Fruit fly (Drosophila melanogaster): ENCODE results near the gene Graf.
A peak's percentile ranks its signal among the peaks of the same experiment; 100 is the strongest.

Graf gene

DNA sequence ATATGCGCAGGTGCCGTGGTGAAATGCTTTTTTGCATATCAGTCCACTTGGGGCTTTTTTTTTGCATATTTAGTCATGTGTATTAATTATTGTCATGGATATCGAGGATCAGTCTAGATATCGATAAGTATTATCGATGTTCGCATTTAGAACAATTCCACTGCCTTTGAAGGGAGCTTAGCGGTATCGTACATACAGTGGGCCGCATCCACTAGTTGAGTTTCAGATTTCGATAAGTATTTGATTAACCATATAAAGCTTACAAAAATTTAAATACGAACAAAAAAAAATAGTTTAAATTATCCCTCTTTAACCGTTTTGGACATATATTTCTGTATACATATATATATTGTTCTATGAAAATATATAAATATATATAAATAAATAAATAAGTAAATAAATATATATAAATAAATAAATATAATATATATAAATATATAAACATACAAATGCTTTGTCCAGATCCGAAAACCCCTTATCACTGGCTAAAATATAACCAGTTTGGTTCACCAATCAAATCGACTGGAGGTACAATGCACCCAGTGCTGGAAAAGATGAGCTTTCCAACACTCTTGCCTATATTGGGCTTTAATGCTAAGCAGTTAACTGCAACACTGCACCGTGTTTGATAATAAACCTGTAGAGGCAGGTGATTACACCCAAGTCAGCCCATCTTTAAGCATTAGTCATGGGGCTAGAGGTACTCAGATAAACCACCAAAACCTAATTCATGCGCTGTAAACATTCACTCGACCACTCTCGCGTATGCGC, 42.5 kb upstream of the Graf start (continued):
- TF ChIP-seq kah (GFP tag; optimal IDR thresholded peaks at IDR 0.05) = no peak
- no peak for TF ChIP-seq CG15696 (tag; optimal IDR thresholded peaks at IDR 0.05)
- no peak for TF ChIP-seq TFAM (GFP tag; optimal IDR thresholded peaks at IDR 0.05)
- peak; percentile 24 for TF ChIP-seq unpg (GFP tag; optimal IDR thresholded peaks at IDR 0.05)
- peak; percentile 76 for TF ChIP-seq CG7357 (GFP tag; IDR thresholded peaks at IDR 0.05)
- no peak for TF ChIP-seq fru (optimal IDR thresholded peaks at IDR 0.05)
- 0 out of 2 replicates have a peak, but pooled peaks have one; percentile 3 for TF ChIP-seq ranshi (GFP tag; IDR thresholded peaks at IDR 0.05)
- peak; percentile 53 for TF ChIP-seq CG17802 (tag; optimal IDR thresholded peaks at IDR 0.05)
- peak; percentile 70 for TF ChIP-seq inv (GFP tag; IDR thresholded peaks at IDR 0.05; ENCODE audit: partially characterized antibody)
- TF ChIP-seq ham (GFP tag; IDR thresholded peaks at IDR 0.05) = no peak
- TF ChIP-seq pita (GFP tag; optimal IDR thresholded peaks at IDR 0.05) = no peak
- peak; percentile 74 for TF ChIP-seq bbx (GFP tag; IDR thresholded peaks at IDR 0.05; ENCODE audit: partially characterized antibody)
- TF ChIP-seq tup (GFP tag; optimal IDR thresholded peaks at IDR 0.05) = no peak
- no peak for TF ChIP-seq B-H1 (GFP tag; IDR thresholded peaks at IDR 0.05)
- no peak for TF ChIP-seq wor (GFP tag; IDR thresholded peaks at IDR 0.05)
- TF ChIP-seq mld (GFP tag; IDR thresholded peaks at IDR 0.05; ENCODE audit: partially characterized antibody) = 0 out of 3 replicates have a peak, but pooled peaks have one; percentile 37
- TF ChIP-seq MBD-R2 (GFP tag; IDR thresholded peaks at IDR 0.05) = peak; percentile 44
- TF ChIP-seq Xbp1 (GFP tag; optimal IDR thresholded peaks at IDR 0.05) = no peak
- no peak for TF ChIP-seq CG3847 (GFP tag; IDR thresholded peaks at IDR 0.05)
- TF ChIP-seq Fer3 (tag; optimal IDR thresholded peaks at IDR 0.05) = peak; percentile 7
- peak; percentile 84 for TF ChIP-seq CG34224 (GFP tag; IDR thresholded peaks at IDR 0.05; ENCODE audit: partially characterized antibody)
- TF ChIP-seq stwl (tag; optimal IDR thresholded peaks at IDR 0.05) = peak; percentile 42
- TF ChIP-seq CG5180 (GFP tag; optimal IDR thresholded peaks at IDR 0.05) = no peak
- TF ChIP-seq slou (GFP tag; optimal IDR thresholded peaks at IDR 0.05) = no peak
- TF ChIP-seq wek (GFP tag; optimal IDR thresholded peaks at IDR 0.05) = no peak
- no peak for TF ChIP-seq CG2889 (GFP tag; IDR thresholded peaks at IDR 0.05)
- TF ChIP-seq bsh (GFP tag; optimal IDR thresholded peaks at IDR 0.05) = peak in 1 of 2 experiments; percentile 21
- peak; percentile 66 for TF ChIP-seq row (GFP tag; IDR thresholded peaks at IDR 0.05)
- TF ChIP-seq CG17612 (GFP tag; IDR thresholded peaks at IDR 0.05) = no peak
- peak; percentile 18; the same call in 1 of the 2 replicates for TF ChIP-seq vvl (GFP tag; IDR thresholded peaks at IDR 0.05)
- no peak for TF ChIP-seq grn (GFP tag; optimal IDR thresholded peaks at IDR 0.05)
- no peak for TF ChIP-seq CG32532 (GFP tag; IDR thresholded peaks at IDR 0.05)
- TF ChIP-seq Opbp (GFP tag; IDR thresholded peaks at IDR 0.05; ENCODE audit: partially characterized antibody) = peak; percentile 88; the same call in 2 of the 3 replicates
- TF ChIP-seq CG4707 (GFP tag; optimal IDR thresholded peaks at IDR 0.05) = peak; percentile 94
- peak; percentile 31 for TF ChIP-seq CG2712 (tag; optimal IDR thresholded peaks at IDR 0.05)
- TF ChIP-seq br (optimal IDR thresholded peaks at IDR 0.05) = no peak
- TF ChIP-seq CG13296 (GFP tag; optimal IDR thresholded peaks at IDR 0.05) = peak; percentile 32
- peak; percentile 3 for TF ChIP-seq CG5245 (GFP tag; optimal IDR thresholded peaks at IDR 0.05)
- TF ChIP-seq sqz (GFP tag; optimal IDR thresholded peaks at IDR 0.05) = no peak
- peak; percentile 32; the same call in 1 of the 2 replicates for TF ChIP-seq CG42726 (GFP tag; IDR thresholded peaks at IDR 0.05; ENCODE audit: partially characterized antibody)
- TF ChIP-seq pzg (GFP tag; optimal IDR thresholded peaks at IDR 0.05) = peak; percentile 42
- peak; percentile 74 for TF ChIP-seq CG14860 (GFP tag; IDR thresholded peaks at IDR 0.05; ENCODE audit: partially characterized antibody)
- TF ChIP-seq D19A (tag; optimal IDR thresholded peaks at IDR 0.05) = peak; percentile 30
- no peak for TF ChIP-seq CG9215 (GFP tag; IDR thresholded peaks at IDR 0.05)
- TF ChIP-seq zf30C (GFP tag; optimal IDR thresholded peaks at IDR 0.05) = no peak
- TF ChIP-seq ftz-f1 (GFP tag; optimal IDR thresholded peaks at IDR 0.05) = no peak
- TF ChIP-seq Meics (GFP tag; optimal IDR thresholded peaks at IDR 0.05) = peak; percentile 52
- peak; percentile 5 for TF ChIP-seq sens (GFP tag)
- TF ChIP-seq chn (GFP tag; optimal IDR thresholded peaks at IDR 0.05) = no peak
